Worm (Caenorhabditis elegans) whole organism, L4 larva: Measurements from ENCODE around the gene F23F1.4.

Source experiments
- F26F4.8 ChIP-seq: fragments of 200-800 bp; sonication (Bioruptor generic); conservative IDR thresholded peaks from 2 replicates; pipeline ENCODE4 v1.3.6; 2022; ENCODE audit warnings: missing genetic modification characterization, missing compliant biosample characterization
- F44E2.7 ChIP-seq: fragments of 200-800 bp; sonication (Bioruptor generic); IDR thresholded peaks from 2 replicates; pipeline ENCODE4 v2.1.2; 2022; ENCODE audit warnings: missing genetic modification characterization, missing compliant biosample characterization
- T26A8.4 ChIP-seq: fragments of 200-800 bp; sonication (Bioruptor generic); IDR thresholded peaks from 2 replicates; pipeline ENCODE4 v1.3.6; 2022; ENCODE audit warnings: missing genetic modification characterization, missing compliant biosample characterization
- ZK546.5 ChIP-seq, 2 experiments: sonication (generic microtip); optimal IDR thresholded peaks; 2 replicates each; lab custom pipeline; 2017; ENCODE audit warnings: missing biosample characterization in 2 of 2, missing genetic modification characterization in 2 of 2
- aha-1 ChIP-seq: fragments of 150-350 bp; peaks from one replicate; lab custom pipeline; 2014; ENCODE audit warnings: missing biosample characterization, missing genetic modification characterization
- aly-2 ChIP-seq: sonication (generic microtip); optimal IDR thresholded peaks from 2 replicates; lab custom pipeline; 2018; ENCODE audit warnings: missing biosample characterization, missing genetic modification characterization
- attf-4 ChIP-seq: sonication (generic microtip); optimal IDR thresholded peaks from 3 replicates; lab custom pipeline; 2017; ENCODE audit warnings: missing biosample characterization, missing genetic modification characterization
- ceh-20 ChIP-seq: fragments of 200-800 bp; sonication (Bioruptor generic); IDR thresholded peaks from 2 replicates; pipeline ENCODE4 v1.3.6; 2022; ENCODE audit warnings: missing genetic modification reagents, missing genetic modification characterization, missing compliant biosample characterization
- ceh-44 ChIP-seq: fragments of 200-800 bp; sonication (Bioruptor generic); IDR thresholded peaks from 2 replicates; pipeline ENCODE4 v1.3.6; 2022; ENCODE audit warnings: missing genetic modification reagents, missing genetic modification characterization, missing compliant biosample characterization
- cey-2 ChIP-seq: sonication (generic microtip); optimal IDR thresholded peaks from 3 replicates; lab custom pipeline; 2017; ENCODE audit warnings: missing genetic modification characterization, mild to moderate bottlenecking, missing compliant biosample characterization, antibody characterized with exemption, borderline replicate concordance; ENCODE audit not compliant: insufficient read depth
- ctbp-1 ChIP-seq: fragments of 200-800 bp; sonication (Bioruptor generic); IDR thresholded peaks from 2 replicates; pipeline ENCODE4 v1.3.6; 2022; ENCODE audit warnings: missing genetic modification reagents, missing genetic modification characterization, missing compliant biosample characterization
- daf-12 ChIP-seq: fragments of 150-350 bp; optimal IDR thresholded peaks from 2 replicates; lab custom pipeline; 2014; ENCODE audit warnings: missing biosample characterization, missing genetic modification reagents, missing genetic modification characterization
- daf-19 ChIP-seq: fragments of 200-800 bp; sonication (Bioruptor generic); conservative IDR thresholded peaks from 2 replicates; pipeline ENCODE4 v1.3.6; 2022; ENCODE audit warnings: missing genetic modification characterization, missing compliant biosample characterization
- dmd-6 ChIP-seq: fragments of 200-800 bp; sonication (Bioruptor generic); IDR thresholded peaks from 2 replicates; pipeline ENCODE4 v1.3.6; 2022; ENCODE audit warnings: missing genetic modification reagents, missing genetic modification characterization, missing compliant biosample characterization
- dmd-8 ChIP-seq: fragments of 200-800 bp; sonication (Bioruptor generic); IDR thresholded peaks from 2 replicates; pipeline ENCODE4 v1.3.6; 2022; ENCODE audit warnings: missing genetic modification characterization, missing compliant biosample characterization
- dve-1 ChIP-seq: sonication (generic microtip); optimal IDR thresholded peaks from 2 replicates; lab custom pipeline; 2017; ENCODE audit warnings: antibody characterized with exemption, mild to moderate bottlenecking, missing genetic modification characterization, missing compliant biosample characterization; ENCODE audit not compliant: insufficient read depth
- hlh-11 ChIP-seq: fragments of 200-800 bp; sonication (Bioruptor generic); optimal IDR thresholded peaks from 2 replicates; lab custom pipeline; 2018; ENCODE audit warnings: mild to moderate bottlenecking, missing genetic modification characterization, missing compliant biosample characterization
- hlh-30 ChIP-seq: sonication (generic microtip); optimal IDR thresholded peaks from 2 replicates; lab custom pipeline; 2017; ENCODE audit warnings: antibody characterized with exemption, mild to moderate bottlenecking, missing genetic modification characterization, missing compliant biosample characterization; ENCODE audit not compliant: insufficient read depth
- hmg-1.1 ChIP-seq: fragments of 200-800 bp; sonication (Bioruptor generic); IDR thresholded peaks from 2 replicates; pipeline ENCODE4 v1.3.6; 2022; ENCODE audit warnings: missing genetic modification reagents, missing genetic modification characterization, missing compliant biosample characterization
- jun-1 ChIP-seq: fragments of 150-350 bp; optimal IDR thresholded peaks from 2 replicates; lab custom pipeline; 2014; ENCODE audit warnings: missing biosample characterization, missing genetic modification reagents, missing genetic modification characterization
- lim-7 ChIP-seq: fragments of 200-800 bp; sonication (Bioruptor generic); IDR thresholded peaks from 2 replicates; pipeline ENCODE4 v1.3.6; 2022; ENCODE audit warnings: missing genetic modification characterization, missing compliant biosample characterization
- lin-38 ChIP-seq: fragments of 200-800 bp; sonication (Bioruptor generic); IDR thresholded peaks from 2 replicates; pipeline ENCODE4 v1.3.6; 2022; ENCODE audit warnings: missing genetic modification reagents, missing genetic modification characterization, missing compliant biosample characterization
- lin-39 ChIP-seq: fragments of 150-350 bp; optimal IDR thresholded peaks from 2 replicates; lab custom pipeline; 2014; ENCODE audit warnings: missing biosample characterization, missing genetic modification reagents, missing genetic modification characterization
- lir-3 ChIP-seq: sonication (generic microtip); optimal IDR thresholded peaks from 2 replicates; lab custom pipeline; 2016; ENCODE audit warnings: mild to moderate bottlenecking, missing genetic modification characterization, missing compliant biosample characterization
- madf-9 ChIP-seq: fragments of 200-800 bp; sonication (Bioruptor generic); conservative IDR thresholded peaks from 2 replicates; pipeline ENCODE4 v1.3.6; 2022; ENCODE audit warnings: missing genetic modification reagents, missing genetic modification characterization, missing compliant biosample characterization
- mdt-29 ChIP-seq: fragments of 200-800 bp; sonication (Bioruptor generic); IDR thresholded peaks from 2 replicates; pipeline ENCODE4 v1.3.6; 2022; ENCODE audit warnings: missing genetic modification reagents, missing genetic modification characterization, missing compliant biosample characterization
- mes-2 ChIP-seq: sonication (generic microtip); optimal IDR thresholded peaks from 2 replicates; lab custom pipeline; 2016; ENCODE audit warnings: missing genotype, mild to moderate bottlenecking, missing genetic modification characterization, missing compliant biosample characterization; ENCODE audit not compliant: poor library complexity, severe bottlenecking
- nhr-11 ChIP-seq: fragments of 150-350 bp; optimal IDR thresholded peaks from 2 replicates; lab custom pipeline; 2014; ENCODE audit warnings: missing biosample characterization, missing genetic modification characterization
- nhr-28 ChIP-seq: fragments of 150-350 bp; optimal IDR thresholded peaks from 2 replicates; lab custom pipeline; 2014; ENCODE audit warnings: missing biosample characterization, missing genetic modification characterization
- php-3 ChIP-seq: fragments of 200-800 bp; sonication (Bioruptor generic); IDR thresholded peaks from 2 replicates; pipeline ENCODE4 v1.3.6; 2022; ENCODE audit warnings: missing genetic modification reagents, missing genetic modification characterization, missing compliant biosample characterization
- pqm-1 ChIP-seq: sonication (generic microtip); optimal IDR thresholded peaks from 2 replicates; lab custom pipeline; 2017; ENCODE audit warnings: missing biosample characterization, missing genetic modification characterization
- spr-3 ChIP-seq: fragments of 200-800 bp; sonication (Bioruptor generic); optimal IDR thresholded peaks from 2 replicates; lab custom pipeline; 2018; ENCODE audit warnings: mild to moderate bottlenecking, missing genetic modification characterization, missing compliant biosample characterization
- tra-1 ChIP-seq: fragments of 200-800 bp; sonication (Bioruptor generic); IDR thresholded peaks from 2 replicates; pipeline ENCODE4 v1.3.6; 2022; ENCODE audit warnings: missing genetic modification reagents, missing genetic modification characterization, missing compliant biosample characterization
- unc-62 ChIP-seq, 3 experiments: fragments of 150-350 bp in 1 of 3; sonication (generic microtip); optimal IDR thresholded peaks in 2 of 3; peaks in 1 of 3; 1 replicate in 1 of 3; 2 replicates in 2 of 3; lab custom pipeline; 2014 to 2017; ENCODE audit warnings: missing biosample characterization in 3 of 3, missing genetic modification characterization in 3 of 3, missing genetic modification reagents in 3 of 3, missing genotype in 1 of 3
- vab-7 ChIP-seq: fragments of 200-800 bp; sonication (Bioruptor generic); IDR thresholded peaks from 2 replicates; pipeline ENCODE4 v1.3.6; 2022; ENCODE audit warnings: missing genetic modification reagents, missing genetic modification characterization, missing compliant biosample characterization
- zag-1 ChIP-seq: fragments of 150-350 bp; optimal IDR thresholded peaks from 2 replicates; lab custom pipeline; 2014; ENCODE audit warnings: missing biosample characterization, missing genetic modification characterization
- zfp-3 ChIP-seq: fragments of 200-800 bp; sonication (Bioruptor generic); conservative IDR thresholded peaks from 2 replicates; pipeline ENCODE4 v1.3.6; 2022; ENCODE audit warnings: missing genetic modification reagents, missing genetic modification characterization, missing compliant biosample characterization
- zip-11 ChIP-seq: fragments of 200-800 bp; sonication (Bioruptor generic); IDR thresholded peaks from 2 replicates; pipeline ENCODE4 v1.3.6; 2022; ENCODE audit warnings: missing genetic modification characterization, missing compliant biosample characterization
- ztf-11 ChIP-seq: fragments of 150-350 bp; optimal IDR thresholded peaks from 2 replicates; lab custom pipeline; 2014; ENCODE audit warnings: missing biosample characterization, missing genetic modification characterization

Gene F23F1.4

DNA sequence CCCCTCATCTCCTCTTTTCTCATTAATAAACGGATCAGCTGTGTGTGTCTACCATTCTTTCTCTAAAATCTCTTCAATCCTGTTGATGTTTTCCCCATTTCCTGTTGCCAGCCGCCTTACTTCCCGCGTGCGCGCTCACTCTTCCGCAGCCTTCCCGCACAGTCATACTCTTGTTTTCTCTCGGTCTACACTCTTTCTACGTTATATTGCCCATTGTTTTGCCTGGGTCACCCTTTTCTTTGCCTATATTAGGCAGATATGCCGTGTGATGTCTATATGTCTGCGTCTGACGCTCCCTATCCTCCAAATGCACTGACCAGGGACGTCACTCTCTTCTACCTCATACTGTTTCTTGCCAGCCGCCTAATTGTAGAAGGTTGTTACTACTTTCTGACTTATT is 38.1 kb upstream of the F23F1.4 start (continued):
- no peak for TF ChIP-seq lin-38
- TF ChIP-seq ceh-20 (GFP tag; lab: Robert Waterston, UW): no peak
- no peak for TF ChIP-seq ceh-44 (GFP tag; lab: Robert Waterston, UW)
- no peak for TF ChIP-seq lir-3 (tag; lab: Kevin White, UChicago)
- no peak for TF ChIP-seq tra-1
- TF ChIP-seq hmg-1.1: peak; percentile 29; the same call in 1 of the 2 replicates
- peak; percentile 2 for TF ChIP-seq nhr-11 (tag; lab: Kevin White, UChicago)

DNA sequence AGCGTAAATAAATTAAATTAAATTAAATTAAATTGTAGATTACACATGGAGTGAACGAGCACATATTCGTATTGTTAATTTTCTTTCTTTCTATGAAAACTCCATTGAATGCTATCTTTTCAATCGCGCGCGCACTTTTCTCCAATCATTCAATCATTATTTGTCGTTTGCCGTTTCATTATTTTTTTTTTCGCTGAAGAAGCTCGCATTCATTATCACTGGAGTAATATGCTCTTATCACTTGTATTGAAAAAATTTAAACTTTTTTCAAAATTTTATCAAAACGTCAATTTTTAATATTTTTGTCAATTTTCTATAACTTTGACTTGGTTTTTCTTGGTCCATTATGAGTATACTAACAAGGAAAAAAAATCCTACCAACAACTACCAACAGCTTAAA is 37.3 kb upstream of the F23F1.4 start:
- TF ChIP-seq jun-1 (no peak), pqm-1 (tag; lab: Kevin White, UChicago) (peak; percentile 31), ceh-20 (GFP tag; lab: Robert Waterston, UW) (no peak), ztf-11 (tag; lab: Kevin White, UChicago) (no peak), dve-1 (peak; percentile 13), dmd-6 (GFP tag; lab: Robert Waterston, UW) (peak; percentile 32; the same call in 1 of the 2 replicates)

DNA sequence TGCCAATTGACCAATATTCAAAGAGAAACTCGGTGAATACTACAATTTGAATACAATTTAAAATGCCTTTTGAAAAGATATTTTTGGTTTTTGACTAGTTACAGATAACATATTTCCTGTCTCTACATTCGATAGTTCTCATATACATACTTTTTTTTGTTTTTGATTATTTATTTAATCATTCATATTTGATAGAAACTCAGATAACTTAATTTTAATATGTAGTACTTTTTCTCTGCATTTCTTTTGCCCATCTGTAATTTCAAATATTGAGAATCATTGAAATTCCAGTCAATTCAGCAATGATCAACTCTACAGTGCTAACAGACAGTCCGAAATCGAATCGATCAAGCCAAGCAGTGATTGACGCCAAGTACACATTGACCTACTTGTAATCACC is 32.8 kb upstream of the F23F1.4 start, which contains the start of gene C23H3.2:
C23H3.2 (plus strand) TSS at position 301 of the 400 bp plus-strand sequence.
- no peak for TF ChIP-seq php-3 (GFP tag; lab: Robert Waterston, UW)
- TF ChIP-seq zip-11 (GFP tag; lab: Robert Waterston, UW): no peak
- no peak for TF ChIP-seq unc-62 (GFP tag; optimal IDR thresholded peaks at IDR 0.05 in 1 of 2; lab: Kevin White, UChicago)
- TF ChIP-seq unc-62 (tag; optimal IDR thresholded peaks at IDR 0.05; lab: Kevin White, UChicago): no peak
- no peak for TF ChIP-seq daf-19 (GFP tag; lab: Robert Waterston, UW)
- TF ChIP-seq lin-39 (tag; lab: Kevin White, UChicago): no peak
- TF ChIP-seq spr-3 (GFP tag; lab: Kevin White, UChicago): no peak
- TF ChIP-seq ctbp-1 (GFP tag; lab: Robert Waterston, UW): no peak
- no peak for TF ChIP-seq zag-1 (tag; lab: Kevin White, UChicago)
- no peak for TF ChIP-seq mes-2
- no peak for TF ChIP-seq lir-3 (tag; lab: Kevin White, UChicago)
- TF ChIP-seq madf-9 (GFP tag; lab: Robert Waterston, UW): no peak
- TF ChIP-seq vab-7 (GFP tag; lab: Robert Waterston, UW): no peak
- TF ChIP-seq cey-2 (tag; lab: Kevin White, UChicago): no peak
- TF ChIP-seq mdt-29 (GFP tag; lab: Robert Waterston, UW): no peak
- TF ChIP-seq T26A8.4 (GFP tag; lab: Robert Waterston, UW): no peak
- no peak for TF ChIP-seq ZK546.5 (tag; optimal IDR thresholded peaks at IDR 0.05; lab: Kevin White, UChicago)
- no peak for TF ChIP-seq ztf-11 (tag; lab: Kevin White, UChicago)

DNA sequence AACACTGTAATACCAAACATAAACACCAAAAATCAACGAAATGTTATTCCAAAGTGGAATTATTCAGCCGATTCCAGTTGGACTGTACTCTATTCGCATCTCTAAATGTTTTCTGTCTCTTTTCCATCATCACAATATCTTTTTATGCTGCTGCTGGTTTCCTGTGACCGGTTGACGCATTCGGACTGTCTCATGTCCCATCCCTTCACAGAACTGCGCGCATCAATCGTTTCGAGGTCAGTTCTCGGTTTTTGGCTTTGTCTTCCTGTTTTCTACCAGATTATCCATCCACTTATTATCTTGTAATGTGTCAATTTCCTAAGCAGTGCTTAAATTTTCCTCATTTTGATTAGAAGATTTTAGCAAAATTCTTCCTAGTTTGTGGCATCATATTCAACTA is 31.8 kb upstream of the F23F1.4 start:
- TF ChIP-seq nhr-28 (peak; percentile 26), hlh-11 (tag; lab: Kevin White, UChicago) (peak; percentile 22), hlh-30 (tag; lab: Kevin White, UChicago) (peak; percentile 47), zip-11 (GFP tag; lab: Robert Waterston, UW) (no peak)

DNA sequence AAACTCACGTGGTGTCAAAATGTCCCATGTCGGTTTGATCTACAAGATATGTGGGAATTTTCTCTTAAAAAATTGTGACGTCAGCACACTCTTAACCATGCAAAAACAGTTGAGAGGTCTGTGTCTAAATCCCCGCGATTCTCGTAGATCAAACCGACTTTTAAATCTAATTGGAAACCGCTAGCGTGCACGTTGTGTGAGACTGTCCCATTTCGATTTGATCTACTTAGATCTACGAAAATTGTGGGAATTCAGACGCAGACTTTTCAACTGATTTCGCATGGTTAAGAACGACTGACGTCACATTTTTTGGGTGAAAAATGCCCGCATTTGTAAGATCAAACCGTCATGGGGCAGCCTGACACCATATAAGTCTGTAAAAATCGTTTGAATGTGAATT is 29.6 kb upstream of the F23F1.4 start:
- peak in 1 of 2 experiments; percentile 78 for TF ChIP-seq unc-62 (GFP tag; optimal IDR thresholded peaks at IDR 0.05 in 1 of 2; lab: Kevin White, UChicago)
- no peak for TF ChIP-seq unc-62 (tag; optimal IDR thresholded peaks at IDR 0.05; lab: Kevin White, UChicago)
- TF ChIP-seq dmd-8: 0 out of 2 replicates have a peak, but pooled peaks have one; percentile 9
- no peak for TF ChIP-seq attf-4
- TF ChIP-seq dmd-6 (GFP tag; lab: Robert Waterston, UW): 0 out of 2 replicates have a peak, but pooled peaks have one; percentile 3
- TF ChIP-seq php-3 (GFP tag; lab: Robert Waterston, UW): no peak
- TF ChIP-seq F44E2.7 (GFP tag; lab: Robert Waterston, UW): no peak
- TF ChIP-seq aly-2 (tag; lab: Kevin White, UChicago): no peak
- TF ChIP-seq zfp-3 (GFP tag; lab: Robert Waterston, UW): no peak
- no peak for TF ChIP-seq F26F4.8 (GFP tag; lab: Robert Waterston, UW)
- no peak for TF ChIP-seq spr-3 (GFP tag; lab: Kevin White, UChicago)
- no peak for TF ChIP-seq aha-1 (tag; lab: Kevin White, UChicago)
- no peak for TF ChIP-seq daf-12
- no peak for TF ChIP-seq lim-7 (GFP tag; lab: Robert Waterston, UW)
- no peak for TF ChIP-seq T26A8.4 (GFP tag; lab: Robert Waterston, UW)
- no peak for TF ChIP-seq madf-9 (GFP tag; lab: Robert Waterston, UW)
